Worm (Caenorhabditis elegans) whole organism, L2 larva: ENCODE results near the gene ZC506.1.

Experiments
- C34F6.9 ChIP-seq: fragments of 150-350 bp; optimal IDR thresholded peaks from 2 replicates; lab custom pipeline; 2014; ENCODE audit warnings: missing biosample characterization, missing genetic modification characterization
- F13H6.1 ChIP-seq: sonication (generic microtip); optimal IDR thresholded peaks from 2 replicates; lab custom pipeline; 2016; ENCODE audit warnings: missing genetic modification characterization, missing compliant biosample characterization
- R02D3.7 ChIP-seq: fragments of 150-350 bp; optimal IDR thresholded peaks from 2 replicates; lab custom pipeline; 2014; ENCODE audit warnings: missing biosample characterization, missing genetic modification characterization
- Y55F3AM.14 ChIP-seq: fragments of 200-800 bp; sonication (Bioruptor generic); optimal IDR thresholded peaks from 2 replicates; lab custom pipeline; 2018; ENCODE audit warnings: mild to moderate bottlenecking, missing genetic modification characterization, missing compliant biosample characterization
- ZK546.5 ChIP-seq: sonication (generic microtip); optimal IDR thresholded peaks from 2 replicates; lab custom pipeline; 2017; ENCODE audit warnings: missing biosample characterization, missing genetic modification characterization
- alr-1 ChIP-seq: fragments of 150-350 bp; optimal IDR thresholded peaks from 2 replicates; lab custom pipeline; 2014; ENCODE audit warnings: missing biosample characterization, missing genetic modification characterization
- aly-2 ChIP-seq: fragments of 150-350 bp; optimal IDR thresholded peaks from 2 replicates; lab custom pipeline; 2014; ENCODE audit warnings: missing biosample characterization, missing genetic modification characterization
- ama-1 ChIP-seq: fragments of 150-350 bp; optimal IDR thresholded peaks from 2 replicates; lab custom pipeline; 2018; ENCODE audit warnings: inconsistent platforms
- blmp-1 ChIP-seq: sonication (generic microtip); optimal IDR thresholded peaks from 2 replicates; lab custom pipeline; 2017; ENCODE audit warnings: missing genetic modification characterization, mild to moderate bottlenecking, missing compliant biosample characterization, antibody characterized with exemption, moderate library complexity; ENCODE audit not compliant: insufficient read depth
- ceh-16 ChIP-seq: fragments of 150-350 bp; optimal IDR thresholded peaks from 2 replicates; lab custom pipeline; 2014; ENCODE audit warnings: missing biosample characterization, missing genetic modification characterization
- ceh-82 ChIP-seq: fragments of 150-350 bp; optimal IDR thresholded peaks from 2 replicates; lab custom pipeline; 2014; ENCODE audit warnings: missing biosample characterization, missing genetic modification characterization
- crh-2 ChIP-seq: sonication (generic microtip); optimal IDR thresholded peaks from 2 replicates; lab custom pipeline; 2017; ENCODE audit warnings: missing biosample characterization, missing genetic modification characterization
- dmd-4 ChIP-seq: sonication (generic microtip); optimal IDR thresholded peaks from 2 replicates; lab custom pipeline; 2017; ENCODE audit warnings: missing biosample characterization, missing genetic modification characterization
- egl-27 ChIP-seq: sonication (generic microtip); optimal IDR thresholded peaks from 3 replicates; lab custom pipeline; 2017; ENCODE audit warnings: missing biosample characterization, missing genetic modification reagents, missing genetic modification characterization
- elt-1 ChIP-seq: fragments of 150-350 bp; optimal IDR thresholded peaks from 2 replicates; lab custom pipeline; 2014; ENCODE audit warnings: missing biosample characterization, missing genetic modification characterization
- elt-3 ChIP-seq: sonication (generic microtip); optimal IDR thresholded peaks from 2 replicates; lab custom pipeline; 2017; ENCODE audit warnings: missing biosample characterization, missing genetic modification characterization
- fos-1 ChIP-seq: fragments of 150-350 bp; optimal IDR thresholded peaks from 2 replicates; lab custom pipeline; 2014; ENCODE audit warnings: missing biosample characterization, missing genetic modification characterization
- gmeb-1 ChIP-seq: fragments of 150-350 bp; optimal IDR thresholded peaks from 2 replicates; lab custom pipeline; 2014; ENCODE audit warnings: missing biosample characterization, missing genetic modification characterization
- lin-11 ChIP-seq: fragments of 150-350 bp; sonication (generic microtip); optimal IDR thresholded peaks from 2 replicates; lab custom pipeline; 2014; ENCODE audit warnings: missing biosample characterization, missing genetic modification characterization, inconsistent platforms, mixed read lengths
- lin-13 ChIP-seq: fragments of 150-350 bp; optimal IDR thresholded peaks from 2 replicates; lab custom pipeline; 2014; ENCODE audit warnings: missing biosample characterization, missing genetic modification reagents, missing genetic modification characterization
- lin-39 ChIP-seq: fragments of 150-350 bp; optimal IDR thresholded peaks from 2 replicates; lab custom pipeline; 2014; ENCODE audit warnings: missing biosample characterization, missing genetic modification reagents, missing genetic modification characterization
- lsy-2 ChIP-seq, 2 experiments: fragments of 150-350 bp in 1 of 2; sonication (generic microtip) in 1 of 2; optimal IDR thresholded peaks; 2 replicates each; lab custom pipeline; 2014 to 2017; ENCODE audit warnings: missing biosample characterization in 2 of 2, missing genetic modification characterization in 2 of 2
- mab-5 ChIP-seq: fragments of 150-350 bp; optimal IDR thresholded peaks from 2 replicates; lab custom pipeline; 2014; ENCODE audit warnings: missing biosample characterization, missing genetic modification characterization
- mbf-1 ChIP-seq: sonication (generic microtip); optimal IDR thresholded peaks from 2 replicates; lab custom pipeline; 2017; ENCODE audit warnings: missing biosample characterization, missing genetic modification characterization
- mdl-1 ChIP-seq, 2 experiments: fragments of 150-350 bp in 1 of 2; sonication (generic microtip) in 1 of 2; optimal IDR thresholded peaks; 2 replicates each; lab custom pipeline; 2017; ENCODE audit warnings: missing biosample characterization in 2 of 2, missing genetic modification characterization in 2 of 2
- nhr-10 ChIP-seq: sonication (generic microtip); optimal IDR thresholded peaks from 2 replicates; lab custom pipeline; 2017; ENCODE audit warnings: missing biosample characterization, missing genetic modification characterization
- nhr-11 ChIP-seq: fragments of 150-350 bp; optimal IDR thresholded peaks from 2 replicates; lab custom pipeline; 2014; ENCODE audit warnings: missing biosample characterization, missing genetic modification characterization
- nhr-12 ChIP-seq: fragments of 150-350 bp; optimal IDR thresholded peaks from 2 replicates; lab custom pipeline; 2014; ENCODE audit warnings: missing biosample characterization, missing genetic modification characterization
- nhr-129 ChIP-seq: fragments of 150-350 bp; optimal IDR thresholded peaks from 2 replicates; lab custom pipeline; 2014; ENCODE audit warnings: missing biosample characterization, missing genetic modification characterization
- nhr-21 ChIP-seq: fragments of 150-350 bp; optimal IDR thresholded peaks from 2 replicates; lab custom pipeline; 2014; ENCODE audit warnings: missing biosample characterization, missing genetic modification characterization
- nhr-23 ChIP-seq: fragments of 150-350 bp; optimal IDR thresholded peaks from 2 replicates; lab custom pipeline; 2014; ENCODE audit warnings: missing biosample characterization, missing genetic modification reagents, missing genetic modification characterization
- nhr-237 ChIP-seq: fragments of 150-350 bp; optimal IDR thresholded peaks from 2 replicates; lab custom pipeline; 2014; ENCODE audit warnings: missing biosample characterization, missing genetic modification characterization
- nhr-25 ChIP-seq: fragments of 150-350 bp; sonication (generic microtip); optimal IDR thresholded peaks from 3 replicates; lab custom pipeline; 2014; ENCODE audit warnings: missing biosample characterization, missing genetic modification characterization
- nhr-6 ChIP-seq: fragments of 150-350 bp; optimal IDR thresholded peaks from 2 replicates; lab custom pipeline; 2014; ENCODE audit warnings: missing biosample characterization, missing genetic modification characterization
- nhr-77 ChIP-seq: fragments of 150-350 bp; optimal IDR thresholded peaks from 2 replicates; lab custom pipeline; 2014; ENCODE audit warnings: missing biosample characterization, missing genetic modification characterization
- peb-1 ChIP-seq: fragments of 150-350 bp; optimal IDR thresholded peaks from 2 replicates; lab custom pipeline; 2014; ENCODE audit warnings: missing biosample characterization, missing genetic modification characterization
- sem-4 ChIP-seq: fragments of 150-350 bp; optimal IDR thresholded peaks from 2 replicates; lab custom pipeline; 2014; ENCODE audit warnings: missing biosample characterization, missing genetic modification reagents, missing genetic modification characterization
- skn-1 ChIP-seq: sonication (generic microtip); optimal IDR thresholded peaks from 2 replicates; lab custom pipeline; 2017; ENCODE audit warnings: missing biosample characterization, missing genetic modification characterization
- sma-3 ChIP-seq: sonication (generic microtip); optimal IDR thresholded peaks from 2 replicates; lab custom pipeline; 2016; ENCODE audit warnings: missing genetic modification reagents, missing genetic modification characterization, missing compliant biosample characterization
- sma-9 ChIP-seq, 2 experiments: fragments of 150-350 bp in 1 of 2; sonication (generic microtip) in 1 of 2; optimal IDR thresholded peaks; 2 replicates each; lab custom pipeline; 2014 to 2016; ENCODE audit warnings: missing genetic modification characterization in 2 of 2, mild to moderate bottlenecking in 1 of 2, missing biosample characterization in 1 of 2, missing compliant biosample characterization in 1 of 2, missing genetic modification reagents in 1 of 2, moderate library complexity in 1 of 2
- snpc-4 ChIP-seq: fragments of 150-350 bp; optimal IDR thresholded peaks from 2 replicates; lab custom pipeline; 2014; ENCODE audit warnings: missing biosample characterization, missing genetic modification characterization
- unc-39 ChIP-seq: fragments of 150-350 bp; optimal IDR thresholded peaks from 2 replicates; lab custom pipeline; 2014; ENCODE audit warnings: missing biosample characterization, missing genetic modification characterization
- unc-55 ChIP-seq: fragments of 150-350 bp; sonication (generic microtip); optimal IDR thresholded peaks from 3 replicates; lab custom pipeline; 2014; ENCODE audit warnings: missing biosample characterization, missing genetic modification reagents, missing genetic modification characterization
- unc-62 ChIP-seq: fragments of 150-350 bp; optimal IDR thresholded peaks from 2 replicates; lab custom pipeline; 2014; ENCODE audit warnings: missing biosample characterization, missing genetic modification reagents, missing genetic modification characterization
- zag-1 ChIP-seq: fragments of 150-350 bp; optimal IDR thresholded peaks from 2 replicates; lab custom pipeline; 2014; ENCODE audit warnings: missing biosample characterization, missing genetic modification characterization
- ztf-1 ChIP-seq: fragments of 200-800 bp; sonication (Bioruptor generic); conservative IDR thresholded peaks from 2 replicates; pipeline ENCODE4 v1.3.6; 2022; ENCODE audit warnings: missing genetic modification characterization, missing compliant biosample characterization
- ztf-11 ChIP-seq: sonication (generic microtip); optimal IDR thresholded peaks from 2 replicates; lab custom pipeline; 2017; ENCODE audit warnings: missing biosample characterization, missing genetic modification characterization
- ztf-4 ChIP-seq: fragments of 150-350 bp; optimal IDR thresholded peaks from 2 replicates; lab custom pipeline; 2014; ENCODE audit warnings: missing biosample characterization, missing genetic modification characterization

Gene ZC506.1

ce11 chrX:9958561-9958960 lies at the start of gene ZC506.1:
ZC506.1 (plus strand) TSS chrX:9958960.
- TF ChIP-seq lsy-2 (tag; optimal IDR thresholded peaks at IDR 0.05; lab: Kevin White, UChicago): peak; percentile 61 to 92
- TF ChIP-seq unc-39: peak; percentile 2
- TF ChIP-seq Y55F3AM.14 (GFP tag; lab: Kevin White, UChicago): peak; percentile 90
- peak; percentile 99 for TF ChIP-seq unc-55 (GFP tag; lab: Kevin White, UChicago)
- TF ChIP-seq nhr-21: peak; percentile 78
- no peak for TF ChIP-seq ztf-1 (GFP tag; lab: Robert Waterston, UW)
- TF ChIP-seq elt-3 (tag; lab: Kevin White, UChicago): no peak
- peak; percentile 31 for TF ChIP-seq ztf-11
- TF ChIP-seq egl-27 (tag; lab: Kevin White, UChicago): peak; percentile 87
- TF ChIP-seq sem-4: peak; percentile 95
- peak; percentile 93 for TF ChIP-seq ceh-16 (tag; lab: Kevin White, UChicago)
- TF ChIP-seq nhr-6 (tag; lab: Kevin White, UChicago): peak; percentile 89
- TF ChIP-seq F13H6.1: peak; percentile 98
- peak; percentile 75 for TF ChIP-seq snpc-4 (tag; lab: Kevin White, UChicago)
- peak; percentile 61 for TF ChIP-seq blmp-1 (tag; lab: Kevin White, UChicago)
- TF ChIP-seq ztf-4 (tag; lab: Kevin White, UChicago): peak; percentile 88
- TF ChIP-seq nhr-237: peak; percentile 36
- peak; percentile 79 to 84 for TF ChIP-seq mdl-1 (tag; optimal IDR thresholded peaks at IDR 0.05; lab: Kevin White, UChicago)
- TF ChIP-seq nhr-12 (tag; lab: Kevin White, UChicago): no peak
- TF ChIP-seq lin-11 (tag; lab: Kevin White, UChicago): peak; percentile 91
- TF ChIP-seq unc-62: peak; percentile 61
- TF ChIP-seq zag-1 (tag; lab: Kevin White, UChicago): peak; percentile 96
- TF ChIP-seq nhr-10 (tag; lab: Kevin White, UChicago): no peak
- TF ChIP-seq ceh-82 (tag; lab: Kevin White, UChicago): peak; percentile 12
- TF ChIP-seq nhr-25 (tag; lab: Kevin White, UChicago): peak; percentile 94
- peak; percentile 91 for TF ChIP-seq lin-13 (GFP tag; lab: Kevin White, UChicago)
- peak; percentile 96 for TF ChIP-seq sma-9 (GFP tag; optimal IDR thresholded peaks at IDR 0.05; lab: Kevin White, UChicago)
- TF ChIP-seq sma-9 (tag; optimal IDR thresholded peaks at IDR 0.05; lab: Kevin White, UChicago): no peak
- peak; percentile 96 for TF ChIP-seq fos-1 (tag; lab: Kevin White, UChicago)
- peak; percentile 6 for TF ChIP-seq alr-1
- peak; percentile 12 for TF ChIP-seq mbf-1 (tag; lab: Kevin White, UChicago)
- TF ChIP-seq ZK546.5 (tag; lab: Kevin White, UChicago): no peak
- no peak for TF ChIP-seq aly-2
- TF ChIP-seq nhr-23 (tag; lab: Kevin White, UChicago): no peak
- no peak for TF ChIP-seq R02D3.7 (tag; lab: Kevin White, UChicago)
- peak; percentile 93 for TF ChIP-seq sma-3 (GFP tag; lab: Kevin White, UChicago)
- no peak for TF ChIP-seq elt-1 (tag; lab: Kevin White, UChicago)
- TF ChIP-seq mab-5 (tag; lab: Kevin White, UChicago): peak; percentile 92
- TF ChIP-seq gmeb-1 (tag; lab: Kevin White, UChicago): peak; percentile 78
- TF ChIP-seq ama-1 (lab: Kevin White, UChicago): peak; percentile 55
- TF ChIP-seq lin-39 (tag; lab: Kevin White, UChicago): no peak
- TF ChIP-seq nhr-11 (tag; lab: Kevin White, UChicago): peak; percentile 55
- peak; percentile 2 for TF ChIP-seq peb-1
- TF ChIP-seq C34F6.9 (tag; lab: Kevin White, UChicago): peak; percentile 98
- no peak for TF ChIP-seq skn-1 (tag; lab: Kevin White, UChicago)
- TF ChIP-seq dmd-4 (tag; lab: Kevin White, UChicago): no peak
- TF ChIP-seq crh-2 (tag; lab: Kevin White, UChicago): peak; percentile 98
- TF ChIP-seq nhr-129 (tag; lab: Kevin White, UChicago): peak; percentile 99
- TF ChIP-seq nhr-77 (tag; lab: Kevin White, UChicago): peak; percentile 25
